Fruit fly (Drosophila melanogaster): ENCODE data around the gene CG6415.

CG6415 gene

dm6 chr2L:10703281-10703680 is at the start of gene CG6415:
Gene CG6415, plus strand, starts transcription at chr2L:10703621.
- TF ChIP-seq CG33017 (tag; optimal IDR thresholded peaks at IDR 0.05) (peak; percentile 92), CG12768 (GFP tag; optimal IDR thresholded peaks at IDR 0.05) (peak; percentile 86), bab1 (GFP tag; optimal IDR thresholded peaks at IDR 0.05) (no peak), CG1620 (GFP tag; optimal IDR thresholded peaks at IDR 0.05) (peak; percentile 7), CG14711 (tag; optimal IDR thresholded peaks at IDR 0.05) (peak; percentile 75), CG7101 (tag; optimal IDR thresholded peaks at IDR 0.05) (peak; percentile 89), cnc (optimal IDR thresholded peaks at IDR 0.05) (no peak), Clk (GFP tag; optimal IDR thresholded peaks at IDR 0.05) (peak; percentile 57), kay (GFP tag; ENCODE audit: borderline replicate concordance) (no peak), CG7045 (GFP tag; optimal IDR thresholded peaks at IDR 0.05) (peak; percentile 78), CG11617 (GFP tag; optimal IDR thresholded peaks at IDR 0.05) (peak; percentile 70), tj (GFP tag; optimal IDR thresholded peaks at IDR 0.05) (peak; percentile 45), CG5204 (GFP tag; optimal IDR thresholded peaks at IDR 0.05) (peak; percentile 83), Hr96 (GFP tag; optimal IDR thresholded peaks at IDR 0.05) (peak; percentile 75), cic (GFP tag; optimal IDR thresholded peaks at IDR 0.05) (peak; percentile 36), toe (GFP tag; optimal IDR thresholded peaks at IDR 0.05) (peak; percentile 72), pad (GFP tag; optimal IDR thresholded peaks at IDR 0.05) (peak; percentile 59), ovo (GFP tag; optimal IDR thresholded peaks at IDR 0.05) (no peak), Mnt (GFP tag; optimal IDR thresholded peaks at IDR 0.05) (peak; percentile 58), Crg-1 (GFP tag; optimal IDR thresholded peaks at IDR 0.05) (peak; percentile 10)

dm6 chr2L:10654520-10654919 is 48.9 kb upstream of the CG6415 start:
- TF ChIP-seq CG1620 (GFP tag; optimal IDR thresholded peaks at IDR 0.05) = no peak
- TF ChIP-seq CG12768 (GFP tag; optimal IDR thresholded peaks at IDR 0.05) = no peak
- no peak for TF ChIP-seq CG11617 (GFP tag; optimal IDR thresholded peaks at IDR 0.05)
- no peak for TF ChIP-seq CG33017 (tag; optimal IDR thresholded peaks at IDR 0.05)
- TF ChIP-seq CG7101 (tag; optimal IDR thresholded peaks at IDR 0.05) = no peak
- no peak for TF ChIP-seq cic (GFP tag; optimal IDR thresholded peaks at IDR 0.05)
- TF ChIP-seq tj (GFP tag; optimal IDR thresholded peaks at IDR 0.05) = no peak
- TF ChIP-seq toe (GFP tag; optimal IDR thresholded peaks at IDR 0.05) = no peak

- TF ChIP-seq Crg-1 (GFP tag; optimal IDR thresholded peaks at IDR 0.05) (no peak), bab1 (GFP tag; optimal IDR thresholded peaks at IDR 0.05) (no peak), CG7045 (GFP tag; optimal IDR thresholded peaks at IDR 0.05) (no peak), kay (GFP tag; ENCODE audit: borderline replicate concordance) (no peak), Clk (GFP tag; optimal IDR thresholded peaks at IDR 0.05) (no peak), CG11617 (GFP tag; optimal IDR thresholded peaks at IDR 0.05) (no peak), cic (GFP tag; optimal IDR thresholded peaks at IDR 0.05) (no peak), CG33017 (tag; optimal IDR thresholded peaks at IDR 0.05) (no peak), pad (GFP tag; optimal IDR thresholded peaks at IDR 0.05) (no peak), CG7101 (tag; optimal IDR thresholded peaks at IDR 0.05) (no peak), toe (GFP tag; optimal IDR thresholded peaks at IDR 0.05) (no peak), tj (GFP tag; optimal IDR thresholded peaks at IDR 0.05) (no peak), Mnt (GFP tag; optimal IDR thresholded peaks at IDR 0.05) (no peak), CG12768 (GFP tag; optimal IDR thresholded peaks at IDR 0.05) (no peak), cnc (optimal IDR thresholded peaks at IDR 0.05) (no peak), CG5204 (GFP tag; optimal IDR thresholded peaks at IDR 0.05) (no peak), CG14711 (tag; optimal IDR thresholded peaks at IDR 0.05) (no peak), Hr96 (GFP tag; optimal IDR thresholded peaks at IDR 0.05) (no peak), CG1620 (GFP tag; optimal IDR thresholded peaks at IDR 0.05) (no peak)
Measured at dm6 chr2L:10657981-10658380, 45.4 kb upstream of the CG6415 start, which contains the start of gene CG45690. Gene CG45690, plus strand, starts transcription at chr2L:10658281.

- peak; percentile 22 for TF ChIP-seq CG7045 (GFP tag; optimal IDR thresholded peaks at IDR 0.05)
- no peak for TF ChIP-seq CG5204 (GFP tag; optimal IDR thresholded peaks at IDR 0.05)
- no peak for TF ChIP-seq CG7101 (tag; optimal IDR thresholded peaks at IDR 0.05)
- no peak for TF ChIP-seq toe (GFP tag; optimal IDR thresholded peaks at IDR 0.05)
- TF ChIP-seq CG1620 (GFP tag; optimal IDR thresholded peaks at IDR 0.05) = no peak
- TF ChIP-seq bab1 (GFP tag; optimal IDR thresholded peaks at IDR 0.05) = no peak
Measured at dm6 chr2L:10661490-10662240, 41.8 kb upstream of the CG6415 start, which contains the start of gene CG31871. Gene CG31871, plus strand, starts transcription at chr2L:10662081.

- TF ChIP-seq toe (GFP tag; optimal IDR thresholded peaks at IDR 0.05) (no peak), cic (GFP tag; optimal IDR thresholded peaks at IDR 0.05) (no peak), cnc (optimal IDR thresholded peaks at IDR 0.05) (no peak), CG11617 (GFP tag; optimal IDR thresholded peaks at IDR 0.05) (no peak), CG5204 (GFP tag; optimal IDR thresholded peaks at IDR 0.05) (no peak)
Measured at dm6 chr2L:10665603-10666002, 37.8 kb upstream of the CG6415 start.

- TF ChIP-seq pad (GFP tag; optimal IDR thresholded peaks at IDR 0.05) = no peak
- no peak for TF ChIP-seq kay (GFP tag; ENCODE audit: borderline replicate concordance)
- TF ChIP-seq bab1 (GFP tag; optimal IDR thresholded peaks at IDR 0.05) = no peak
Measured at dm6 chr2L:10671530-10671929, 31.9 kb upstream of the CG6415 start.

- TF ChIP-seq CG7045 (GFP tag; optimal IDR thresholded peaks at IDR 0.05) (no peak), CG1620 (GFP tag; optimal IDR thresholded peaks at IDR 0.05) (no peak), CG14711 (tag; optimal IDR thresholded peaks at IDR 0.05) (no peak), Crg-1 (GFP tag; optimal IDR thresholded peaks at IDR 0.05) (no peak), cic (GFP tag; optimal IDR thresholded peaks at IDR 0.05) (no peak), kay (GFP tag; ENCODE audit: borderline replicate concordance) (no peak), tj (GFP tag; optimal IDR thresholded peaks at IDR 0.05) (no peak), CG12768 (GFP tag; optimal IDR thresholded peaks at IDR 0.05) (no peak), CG11617 (GFP tag; optimal IDR thresholded peaks at IDR 0.05) (no peak), Hr96 (GFP tag; optimal IDR thresholded peaks at IDR 0.05) (no peak), cnc (optimal IDR thresholded peaks at IDR 0.05) (no peak), ovo (GFP tag; optimal IDR thresholded peaks at IDR 0.05) (no peak), pad (GFP tag; optimal IDR thresholded peaks at IDR 0.05) (no peak), CG5204 (GFP tag; optimal IDR thresholded peaks at IDR 0.05) (no peak), CG7101 (tag; optimal IDR thresholded peaks at IDR 0.05) (no peak), CG33017 (tag; optimal IDR thresholded peaks at IDR 0.05) (no peak), toe (GFP tag; optimal IDR thresholded peaks at IDR 0.05) (no peak), bab1 (GFP tag; optimal IDR thresholded peaks at IDR 0.05) (no peak), Mnt (GFP tag; optimal IDR thresholded peaks at IDR 0.05) (no peak), Clk (GFP tag; optimal IDR thresholded peaks at IDR 0.05) (no peak)
Measured at dm6 chr2L:10672989-10673388, 30.4 kb upstream of the CG6415 start.

Data from whole organism, adult.